Fruit fly (Drosophila melanogaster) whole organism, embryonic: ENCODE results near the gene nmo.

Source experiments
- Abd-B ChIP-seq: fragments of 200-800 bp; sonication (Bioruptor generic); optimal IDR thresholded peaks from 2 replicates; lab custom pipeline; 2018; ENCODE audit warnings: missing biosample characterization, mild to moderate bottlenecking, missing genetic modification characterization, moderate library complexity
- Adf1 ChIP-seq: fragments of 200-800 bp; sonication (Bioruptor generic); IDR thresholded peaks from 2 replicates; pipeline ENCODE4 v1.3.6; 2022; ENCODE audit warnings: missing biosample characterization, missing genetic modification characterization
- CG10431 ChIP-seq: fragments of 200-800 bp; sonication (Bioruptor generic); optimal IDR thresholded peaks from 3 replicates; lab custom pipeline; 2018; ENCODE audit warnings: missing biosample characterization, mild to moderate bottlenecking, missing genetic modification characterization
- CG11247 ChIP-seq: fragments of 200-800 bp; sonication (Bioruptor generic); IDR thresholded peaks from 2 replicates; pipeline ENCODE4 v1.3.6; 2022; ENCODE audit warnings: missing biosample characterization, missing genetic modification characterization
- CG11504 ChIP-seq: fragments of 200-800 bp; sonication (Bioruptor generic); optimal IDR thresholded peaks from 3 replicates; lab custom pipeline; 2019; ENCODE audit warnings: missing biosample characterization, mild to moderate bottlenecking, missing genetic modification characterization, moderate library complexity
- CG17802 ChIP-seq: fragments of 200-800 bp; sonication (Bioruptor generic); optimal IDR thresholded peaks from 2 replicates; lab custom pipeline; 2018; ENCODE audit warnings: missing biosample characterization, mild to moderate bottlenecking, missing genetic modification characterization, moderate library complexity
- CG2116 ChIP-seq: fragments of 200-800 bp; sonication (Bioruptor generic); optimal IDR thresholded peaks from 3 replicates; lab custom pipeline; 2018; ENCODE audit warnings: missing biosample characterization, mild to moderate bottlenecking, missing genetic modification characterization
- CG2199 ChIP-seq: fragments of 200-800 bp; sonication (Bioruptor generic); IDR thresholded peaks from 3 replicates; pipeline ENCODE4 v1.3.6; 2022; ENCODE audit warnings: missing biosample characterization, missing genetic modification characterization
- CG7745 ChIP-seq: fragments of 200-800 bp; sonication (Bioruptor generic); optimal IDR thresholded peaks from 2 replicates; lab custom pipeline; 2018; ENCODE audit warnings: missing biosample characterization, mild to moderate bottlenecking, missing genetic modification characterization, moderate library complexity
- CG7963 ChIP-seq: fragments of 200-800 bp; sonication (Bioruptor generic); IDR thresholded peaks from 3 replicates; pipeline ENCODE4 v1.3.6; 2022; ENCODE audit warnings: missing biosample characterization, missing genetic modification characterization; ENCODE audit not compliant: partially characterized antibody
- CG8765 ChIP-seq: fragments of 200-800 bp; sonication (Bioruptor generic); IDR thresholded peaks from 2 replicates; pipeline ENCODE4 v1.3.6; 2022; ENCODE audit warnings: missing biosample characterization, missing genetic modification characterization
- CG8924 ChIP-seq: fragments of 200-800 bp; optimal IDR thresholded peaks from 3 replicates; lab custom pipeline; 2019; ENCODE audit warnings: missing biosample characterization, mild to moderate bottlenecking, missing genetic modification characterization, moderate library complexity
- CG9817 ChIP-seq: fragments of 200-800 bp; sonication (Bioruptor generic); optimal IDR thresholded peaks from 2 replicates; lab custom pipeline; 2018; ENCODE audit warnings: missing biosample characterization, mild to moderate bottlenecking, missing genetic modification characterization, moderate library complexity
- CG9932 ChIP-seq: fragments of 200-800 bp; sonication (Bioruptor generic); IDR thresholded peaks from 2 replicates; pipeline ENCODE4 v1.3.6; 2022; ENCODE audit warnings: missing biosample characterization, missing genetic modification characterization
- Doc3 ChIP-seq: fragments of 200-800 bp; sonication (Bioruptor generic); IDR thresholded peaks from 3 replicates; pipeline ENCODE4 v1.3.6; 2022; ENCODE audit warnings: missing biosample characterization, missing genetic modification characterization; ENCODE audit not compliant: partially characterized antibody
- Drgx ChIP-seq: fragments of 200-800 bp; sonication (Bioruptor generic); IDR thresholded peaks from 2 replicates; pipeline ENCODE4 v1.3.6; 2022; ENCODE audit warnings: missing biosample characterization, missing genetic modification characterization
- HHEX ChIP-seq: fragments of 200-800 bp; sonication (Bioruptor generic); optimal IDR thresholded peaks from 3 replicates; lab custom pipeline; 2017; ENCODE audit warnings: missing biosample characterization, mild to moderate bottlenecking, missing genetic modification characterization, missing genetic modification reagents
- HLHmδ ChIP-seq: fragments of 200-800 bp; sonication (Bioruptor generic); optimal IDR thresholded peaks from 2 replicates; lab custom pipeline; 2018; ENCODE audit warnings: missing biosample characterization, mild to moderate bottlenecking, missing genetic modification characterization, moderate library complexity
- Lpt ChIP-seq: fragments of >200 bp; optimal IDR thresholded peaks from 2 replicates; lab custom pipeline; 2018; ENCODE audit warnings: missing biosample characterization, missing genetic modification characterization
- MBD-R2 ChIP-seq: fragments of 200-800 bp; sonication (Bioruptor generic); IDR thresholded peaks from 2 replicates; pipeline ENCODE4 v1.3.6; 2022; ENCODE audit warnings: missing biosample characterization, missing genetic modification characterization
- Neu2 ChIP-seq: fragments of 200-800 bp; sonication (Bioruptor generic); optimal IDR thresholded peaks from 3 replicates; lab custom pipeline; 2016; ENCODE audit warnings: missing biosample characterization, missing genetic modification characterization, borderline replicate concordance
- Sox102F ChIP-seq: fragments of 200-800 bp; sonication (Bioruptor generic); optimal IDR thresholded peaks from 2 replicates; lab custom pipeline; 2018; ENCODE audit warnings: missing biosample characterization, mild to moderate bottlenecking, missing genetic modification characterization, moderate library complexity
- Trl ChIP-seq, 3 experiments: fragments of >200 bp in 2 of 3; fragments of 200-800 bp in 1 of 3; sonication (Bioruptor generic) in 1 of 3; optimal IDR thresholded peaks; 2 replicates in 1 of 3; 3 replicates in 2 of 3; lab custom pipeline; 2016 to 2017; ENCODE audit warnings: missing biosample characterization in 1 of 3, missing genetic modification characterization in 1 of 3
- Xbp1 ChIP-seq: fragments of 200-800 bp; sonication (Bioruptor generic); optimal IDR thresholded peaks from 3 replicates; lab custom pipeline; 2016; ENCODE audit warnings: missing biosample characterization, mild to moderate bottlenecking, missing genetic modification characterization
- ab ChIP-seq: fragments of 200-800 bp; sonication (Bioruptor generic); optimal IDR thresholded peaks from 2 replicates; lab custom pipeline; 2016; ENCODE audit warnings: missing biosample characterization, missing genetic modification characterization
- ato ChIP-seq: fragments of 200-800 bp; sonication (Bioruptor generic); IDR thresholded peaks from 2 replicates; pipeline ENCODE4 v1.3.6; 2022; ENCODE audit warnings: missing biosample characterization, missing genetic modification characterization; ENCODE audit not compliant: partially characterized antibody
- bab2 ChIP-seq: fragments of 200-800 bp; sonication (Bioruptor generic); optimal IDR thresholded peaks from 2 replicates; lab custom pipeline; 2016; ENCODE audit warnings: missing biosample characterization, missing genetic modification characterization
- bsh ChIP-seq, 2 experiments: fragments of 200-800 bp; sonication (Bioruptor generic); optimal IDR thresholded peaks; 2 replicates each; lab custom pipeline; 2017 to 2018; ENCODE audit warnings: mild to moderate bottlenecking in 2 of 2, missing biosample characterization in 2 of 2, missing genetic modification characterization in 2 of 2, moderate library complexity in 1 of 2
- chinmo ChIP-seq: fragments of 200-800 bp; sonication (Bioruptor generic); IDR thresholded peaks from 4 replicates; pipeline ENCODE4 v1.3.6; 2022; ENCODE audit warnings: missing biosample characterization, missing genetic modification characterization; ENCODE audit not compliant: partially characterized antibody
- crol ChIP-seq: fragments of 200-800 bp; sonication (Bioruptor generic); IDR thresholded peaks from 2 replicates; pipeline ENCODE4 v1.3.6; 2022; ENCODE audit warnings: missing biosample characterization, missing genetic modification characterization
- gt ChIP-seq: fragments of 200-800 bp; sonication (Bioruptor generic); IDR thresholded peaks from 2 replicates; pipeline ENCODE4 v1.3.6; 2022; ENCODE audit warnings: missing biosample characterization, missing genetic modification characterization
- ken ChIP-seq: fragments of 200-800 bp; sonication (Bioruptor generic); IDR thresholded peaks from 3 replicates; pipeline ENCODE4 v1.3.6; 2022; ENCODE audit warnings: missing biosample characterization, missing genetic modification characterization
- lola ChIP-seq, 3 experiments: fragments of >200 bp in 2 of 3; fragments of 200-800 bp in 1 of 3; sonication (Bioruptor generic) in 1 of 3; optimal IDR thresholded peaks; 2 replicates each; lab custom pipeline; 2017 to 2019; ENCODE audit warnings: missing biosample characterization in 3 of 3, missing genetic modification characterization in 3 of 3, mild to moderate bottlenecking in 1 of 3, moderate library complexity in 1 of 3
- lov ChIP-seq, 2 experiments: fragments of 200-800 bp in 1 of 2; fragments of >200 bp in 1 of 2; sonication (Bioruptor generic) in 1 of 2; IDR thresholded peaks in 1 of 2; optimal IDR thresholded peaks in 1 of 2; 2 replicates in 1 of 2; 3 replicates in 1 of 2; pipeline versions ENCODE4 v1.3.6 to Lab custom; 2017 to 2022; ENCODE audit warnings: missing biosample characterization in 1 of 2, missing genetic modification characterization in 1 of 2
- nom ChIP-seq: fragments of 200-800 bp; sonication (Bioruptor generic); optimal IDR thresholded peaks from 2 replicates; lab custom pipeline; 2017; ENCODE audit warnings: missing biosample characterization, missing genetic modification characterization, mild to moderate bottlenecking, moderate library complexity, missing genetic modification reagents
- otp ChIP-seq: fragments of 200-800 bp; sonication (Bioruptor generic); IDR thresholded peaks from 3 replicates; pipeline ENCODE4, ENCODE4 v1.3.6; 2022; ENCODE audit warnings: missing biosample characterization, missing genetic modification characterization
- psq ChIP-seq: fragments of 200-800 bp; sonication (Bioruptor generic); optimal IDR thresholded peaks from 2 replicates; lab custom pipeline; 2017; ENCODE audit warnings: missing biosample characterization, missing genetic modification characterization
- ranshi ChIP-seq: fragments of 200-800 bp; sonication (Bioruptor generic); IDR thresholded peaks from 2 replicates; pipeline ENCODE4 v1.3.6; 2022; ENCODE audit warnings: missing biosample characterization, missing genetic modification characterization
- so ChIP-seq: fragments of 200-800 bp; sonication (Bioruptor generic); IDR thresholded peaks from 3 replicates; pipeline ENCODE4 v1.3.6; 2022; ENCODE audit warnings: missing biosample characterization, missing genetic modification characterization
- stwl ChIP-seq: fragments of 200-800 bp; sonication (Bioruptor generic); optimal IDR thresholded peaks from 3 replicates; lab custom pipeline; 2018; ENCODE audit warnings: missing biosample characterization, mild to moderate bottlenecking, missing genetic modification characterization, moderate library complexity

The nmo gene

DNA sequence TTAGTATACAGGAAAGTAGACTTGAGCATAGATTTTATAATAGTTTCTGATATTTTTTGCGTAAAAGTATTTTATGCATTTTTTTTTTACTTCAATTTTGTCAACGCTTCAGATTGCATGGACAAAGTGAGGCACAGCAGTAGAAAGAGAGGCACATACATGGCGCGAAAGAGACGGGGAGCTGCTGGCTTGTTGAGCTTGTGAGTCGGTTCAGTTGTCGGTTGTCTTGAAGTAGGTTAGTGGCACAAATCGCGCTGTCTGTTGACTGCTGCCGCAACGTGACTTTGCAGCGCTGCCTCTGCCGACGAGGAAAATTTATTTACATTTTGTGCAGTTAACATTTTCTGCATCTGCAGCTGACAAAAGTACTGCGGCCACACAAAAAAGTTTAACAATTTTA is 26.9 kb downstream of the nmo start:
- TF ChIP-seq Sox102F (no peak), MBD-R2 (GFP tag; lab: Robert Waterston, UW) (no peak), CG7963 (GFP tag; lab: Robert Waterston, UW) (no peak), so (GFP tag; lab: Robert Waterston, UW) (peak; percentile 52; the same call in 1 of the 3 replicates), CG8924 (tag; lab: Kevin White, UChicago) (no peak), otp (no peak), CG2116 (GFP tag; lab: Kevin White, UChicago) (no peak), Xbp1 (GFP tag; lab: Kevin White, UChicago) (no peak), gt (GFP tag; lab: Robert Waterston, UW) (no peak), Lpt (GFP tag; lab: Kevin White, UChicago) (no peak), lov (optimal IDR thresholded peaks at IDR 0.05; lab: Kevin White, UChicago) (no peak), lov (GFP tag; IDR thresholded peaks at IDR 0.05; lab: Robert Waterston, UW) (no peak), Neu2 (no peak), Doc3 (no peak), Trl (optimal IDR thresholded peaks at IDR 0.05; lab: Kevin White, UChicago) (no peak), Trl (GFP tag; optimal IDR thresholded peaks at IDR 0.05; lab: Kevin White, UChicago) (no peak), CG10431 (GFP tag; lab: Kevin White, UChicago) (peak; percentile 51), Adf1 (GFP tag; lab: Robert Waterston, UW) (no peak), CG2199 (peak; percentile 44; the same call in 1 of the 3 replicates), HLHmδ (no peak), ranshi (GFP tag; lab: Robert Waterston, UW) (no peak), CG8765 (GFP tag; lab: Robert Waterston, UW) (no peak), chinmo (GFP tag; lab: Robert Waterston, UW) (0 out of 4 replicates have a peak, but pooled peaks have one; percentile 53), CG7745 (tag; lab: Kevin White, UChicago) (no peak), lola (GFP tag; optimal IDR thresholded peaks at IDR 0.05; lab: Kevin White, UChicago) (no peak)

DNA sequence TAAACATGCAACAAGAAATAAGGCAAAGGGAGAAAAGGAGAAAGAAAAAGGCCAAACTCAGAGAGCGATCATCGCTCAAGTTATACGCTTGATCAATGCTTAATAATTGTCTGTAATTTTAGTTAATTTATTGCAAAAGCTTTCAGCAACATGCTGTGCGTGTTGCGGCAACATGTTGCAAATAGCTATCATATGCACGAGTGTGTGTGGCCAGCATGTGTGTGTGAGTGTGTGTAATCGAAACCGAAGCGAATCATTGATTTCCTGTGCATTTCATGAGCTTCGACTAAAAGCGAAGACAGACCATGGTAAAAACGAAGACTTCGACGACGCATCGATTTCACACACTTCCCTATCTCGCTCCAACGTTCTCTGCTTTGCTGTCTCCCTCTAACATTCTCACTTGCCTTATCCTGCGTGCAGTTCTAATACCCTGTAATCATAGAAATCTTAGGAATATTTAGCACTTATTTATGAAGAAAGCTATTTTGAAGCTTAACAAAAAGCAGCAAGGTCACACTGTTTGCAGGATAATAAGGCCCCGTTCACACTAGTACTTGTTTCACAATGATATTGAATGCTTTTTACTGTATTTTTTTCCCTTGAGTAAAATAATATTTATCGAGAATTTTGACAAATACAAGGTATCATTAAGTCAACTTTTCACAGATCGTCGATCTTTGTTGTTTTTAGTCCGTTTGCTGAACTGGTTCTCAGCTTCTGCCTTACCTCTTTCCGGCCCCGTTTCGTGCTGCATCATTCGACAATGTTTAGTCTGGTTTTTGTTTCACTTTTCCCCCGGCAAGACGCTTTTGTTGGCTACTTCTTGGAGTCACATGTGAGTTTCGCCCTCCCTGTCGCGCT is 34.4 kb downstream of the nmo start:
- TF ChIP-seq bab2 (GFP tag; lab: Kevin White, UChicago) (no peak), CG17802 (tag; lab: Kevin White, UChicago) (peak; percentile 88), Sox102F (no peak), psq (GFP tag; lab: Kevin White, UChicago) (no peak), stwl (tag; lab: Kevin White, UChicago) (peak; percentile 36), CG11504 (tag; lab: Kevin White, UChicago) (peak; percentile 96)

DNA sequence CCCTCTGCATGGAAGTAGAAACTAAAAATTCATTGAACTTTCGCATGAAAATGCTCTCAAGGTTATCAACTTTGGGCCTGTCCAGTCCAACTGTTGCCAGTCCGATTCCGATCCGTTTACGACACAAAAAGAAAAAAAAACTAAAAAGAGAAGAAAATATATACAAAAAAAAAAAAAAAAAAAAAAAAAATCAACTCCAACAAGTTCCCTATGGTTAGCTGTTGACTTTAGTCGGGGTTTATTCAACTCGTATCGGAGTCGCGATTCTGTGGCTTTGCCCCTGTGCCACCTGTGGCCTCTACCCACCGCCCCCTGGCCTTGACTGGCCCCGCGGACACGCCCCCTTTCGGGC is 35.0 kb downstream of the nmo start:
- no peak for TF ChIP-seq CG11504 (tag; lab: Kevin White, UChicago)
- no peak for TF ChIP-seq Abd-B (GFP tag; lab: Kevin White, UChicago)
- no peak for TF ChIP-seq CG9817 (tag; lab: Kevin White, UChicago)
- no peak for TF ChIP-seq ab (GFP tag; lab: Kevin White, UChicago)
- no peak for TF ChIP-seq CG9932 (GFP tag; lab: Robert Waterston, UW)
- TF ChIP-seq Drgx (GFP tag; lab: Robert Waterston, UW), result peak; percentile 25; the same call in 1 of the 2 replicates
- no peak for TF ChIP-seq CG11247 (GFP tag; lab: Robert Waterston, UW)
- no peak for TF ChIP-seq crol (GFP tag; lab: Robert Waterston, UW)
- peak; percentile 98 for TF ChIP-seq nom (GFP tag; lab: Kevin White, UChicago)
- TF ChIP-seq chinmo (GFP tag; lab: Robert Waterston, UW), result 0 out of 4 replicates have a peak, but pooled peaks have one; percentile 41
- no peak for TF ChIP-seq HHEX (GFP tag; lab: Kevin White, UChicago)
- TF ChIP-seq bsh (GFP tag; optimal IDR thresholded peaks at IDR 0.05; lab: Kevin White, UChicago), result peak in 1 of 2 experiments; percentile 47
- 0 out of 3 replicates have a peak, but pooled peaks have one; percentile 19 for TF ChIP-seq ken (GFP tag; lab: Robert Waterston, UW)
- TF ChIP-seq ato (GFP tag; lab: Robert Waterston, UW), result no peak
